Worm (Caenorhabditis elegans): ENCODE data around the gene ZC239.16.
A peak's percentile ranks its signal among the peaks of the same experiment; 100 is the strongest.
"Not testable (repeated sequence)": the region's sequence is repeated elsewhere in the genome, so short reads cannot be mapped to it uniquely, and the experiment has no call there.

ZC239.16 gene

ce11 chrII:3191544-3191943 is 33.6 kb downstream of the ZC239.16 start, which contains the start of gene Y27F2A.9:
TSS of gene Y27F2A.9 (minus strand) at chrII:3191644.
- not testable (repeated sequence) for TF ChIP-seq ama-1 (optimal IDR thresholded peaks at IDR 0.05); ama-1 (GFP tag; optimal IDR thresholded peaks at IDR 0.05); cebp-2 (GFP tag; IDR thresholded peaks at IDR 0.05); lin-40 (tag; optimal IDR thresholded peaks at IDR 0.05)

- TF ChIP-seq nfya-1 (tag; optimal IDR thresholded peaks at IDR 0.05; ENCODE audit: borderline replicate concordance, insufficient read depth); dpff-1 (tag; optimal IDR thresholded peaks at IDR 0.05); mel-28 (tag; optimal IDR thresholded peaks at IDR 0.05; ENCODE audit: borderline replicate concordance): not testable (repeated sequence)
Observed at ce11 chrII:3189038-3189437, 36.1 kb downstream of the ZC239.16 start, which contains the start of gene Y27F2A.11. TSS of gene Y27F2A.11 (plus strand) at chrII:3189338.

- TF ChIP-seq zfh-2 (GFP tag; conservative IDR thresholded peaks at IDR 0.05) (peak; percentile 67), F22D6.2 (tag; optimal IDR thresholded peaks at IDR 0.05) (no peak)
Observed at ce11 chrII:3185848-3186247, 39.3 kb downstream of the ZC239.16 start.

ce11 chrII:3184858-3185257 is 40.3 kb downstream of the ZC239.16 start, which contains the start of gene sri-78:
TSS of gene sri-78 (plus strand) at chrII:3185158.
- TF ChIP-seq Y56A3A.18 (GFP tag; IDR thresholded peaks at IDR 0.05); Y67H2A.10 (GFP tag; conservative IDR thresholded peaks at IDR 0.05); dox-1 (GFP tag; IDR thresholded peaks at IDR 0.05): not testable (repeated sequence)

ce11 chrII:3183300-3183840 is 41.7 kb downstream of the ZC239.16 start, which contains the start of the genes Y27F2A.6 and Y27F2A.8:
TSS of gene Y27F2A.6 (minus strand) at chrII:3183400.
TSS of gene Y27F2A.8 (plus strand) at chrII:3183790.
- TF ChIP-seq Y53G8AR.9 (GFP tag; conservative IDR thresholded peaks at IDR 0.05); ceh-58 (GFP tag; IDR thresholded peaks at IDR 0.05); K12H6.12 (tag; optimal IDR thresholded peaks at IDR 0.05): not testable (repeated sequence)

ce11 chrII:3177663-3178062 is 47.5 kb downstream of the ZC239.16 start, which contains the start of gene sri-40:
TSS of gene sri-40 (plus strand) at chrII:3177963.
- TF ChIP-seq nfya-1 (tag; optimal IDR thresholded peaks at IDR 0.05; ENCODE audit: borderline replicate concordance, insufficient read depth); athp-1 (tag; optimal IDR thresholded peaks at IDR 0.05); pbrm-1 (GFP tag; IDR thresholded peaks at IDR 0.05): not testable (repeated sequence)

All from whole organism, young adult.